Worm (Caenorhabditis elegans): ENCODE results near the gene Y53F4B.11.

DNA sequence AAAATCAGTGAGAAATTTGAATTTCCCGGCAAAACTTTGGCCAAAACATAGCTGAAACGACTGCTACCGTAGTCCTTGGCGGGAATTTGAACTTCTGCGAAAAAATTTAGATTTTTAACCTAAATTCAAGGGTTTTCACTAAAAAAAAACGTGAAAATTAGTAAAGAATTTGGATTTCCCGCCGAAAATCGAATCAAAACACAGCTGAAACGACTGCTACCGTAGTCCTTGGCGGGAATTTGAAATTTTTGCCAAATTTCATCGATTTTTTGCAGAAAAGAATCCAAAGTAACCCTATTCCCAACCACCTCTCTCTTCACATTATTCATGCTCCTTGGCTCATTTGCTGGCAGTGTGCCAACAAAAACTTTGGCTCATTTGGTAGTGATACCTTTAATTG lies 14.6 kb downstream of the Y53F4B.11 start:
- TF ChIP-seq Y95B8A.8 (GFP tag; IDR thresholded peaks at IDR 0.05) (no peak), nhr-27 (tag; optimal IDR thresholded peaks at IDR 0.05) (no peak), athp-1 (tag; optimal IDR thresholded peaks at IDR 0.05) (no peak), nfya-2 (GFP tag; IDR thresholded peaks at IDR 0.05) (no peak), zfh-2 (GFP tag; conservative IDR thresholded peaks at IDR 0.05) (no peak), ama-1 (optimal IDR thresholded peaks at IDR 0.05) (no peak), ama-1 (GFP tag; optimal IDR thresholded peaks at IDR 0.05) (no peak), F52B5.7 (tag; optimal IDR thresholded peaks at IDR 0.05) (no peak), nfyb-1 (GFP tag; IDR thresholded peaks at IDR 0.05) (no peak)

All from whole organism, young adult.